Fruit fly (Drosophila melanogaster) S2 (cell line): ENCODE results near the gene Eig71Ed.

ENCODE experiments used
- CG8478 ChIP-seq: fragments of >200 bp; optimal IDR thresholded peaks from 2 replicates; lab custom pipeline; 2018
- CTCF ChIP-seq, 2 experiments: fragments of >200 bp; optimal IDR thresholded peaks; 2 replicates each; lab custom pipeline; 2018

DNA sequence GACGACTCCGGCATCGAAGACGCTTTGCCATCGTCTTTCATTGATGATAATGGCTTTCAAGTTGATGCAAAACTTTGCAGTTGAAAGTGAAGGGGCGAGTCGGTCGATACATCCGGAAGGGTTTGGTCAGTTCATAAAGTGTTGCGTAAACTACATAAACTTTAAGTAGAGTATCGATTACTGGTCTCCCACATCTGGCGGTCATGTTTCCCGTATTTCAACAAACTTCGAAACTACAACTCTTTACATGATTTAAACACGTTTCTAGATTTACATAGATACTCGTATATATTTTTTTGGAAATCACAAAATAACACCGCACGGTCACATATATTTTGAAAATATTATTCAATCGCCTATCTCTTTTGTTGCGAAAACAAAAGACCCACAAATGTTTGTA is 35.5 kb downstream of the Eig71Ed start, which contains the start of gene CG34452:
- TF ChIP-seq CG8478 (lab: Kevin White, UChicago) (no peak), CTCF (optimal IDR thresholded peaks at IDR 0.05; lab: Kevin White, UChicago) (no peak)
